Worm (Caenorhabditis elegans) whole organism, midembryonic: ENCODE data around the gene fbxa-148.
"Not testable (repeated sequence)": the region's sequence is repeated elsewhere in the genome, so short reads cannot be mapped to it uniquely, and the experiment has no call there.

ENCODE experiments used
- T22C8.4 ChIP-seq: fragments of 200-800 bp; sonication (Bioruptor generic); IDR thresholded peaks from 2 replicates; pipeline ENCODE4 v1.3.6; 2022; ENCODE audit warnings: missing genetic modification characterization, missing compliant biosample characterization
- flt-1 ChIP-seq: fragments of 200-800 bp; sonication (Bioruptor generic); IDR thresholded peaks from 2 replicates; pipeline ENCODE4 v1.3.6; 2022; ENCODE audit warnings: missing genetic modification characterization, missing compliant biosample characterization
- med-1 ChIP-seq: sonication (generic microtip); optimal IDR thresholded peaks from 2 replicates; lab custom pipeline; 2017; ENCODE audit warnings: missing genetic modification characterization, mild to moderate bottlenecking, missing compliant biosample characterization, antibody characterized with exemption, missing genetic modification reagents; ENCODE audit not compliant: insufficient read depth
- ztf-23 ChIP-seq: fragments of 200-800 bp; sonication (Bioruptor generic); IDR thresholded peaks from 2 replicates; pipeline ENCODE4 v1.3.6; 2022; ENCODE audit warnings: missing genetic modification reagents, missing genetic modification characterization, missing compliant biosample characterization

- not testable (repeated sequence) for TF ChIP-seq T22C8.4 (GFP tag; lab: Robert Waterston, UW); ztf-23; med-1; flt-1 (GFP tag; lab: Robert Waterston, UW)
Measured at ce11 chrV:16949609-16950008, 10.8 kb downstream of the fbxa-148 start, which contains the start of gene fbxa-111.
